Worm (Caenorhabditis elegans): Measurements from ENCODE around the gene R02D5.4.

DNA sequence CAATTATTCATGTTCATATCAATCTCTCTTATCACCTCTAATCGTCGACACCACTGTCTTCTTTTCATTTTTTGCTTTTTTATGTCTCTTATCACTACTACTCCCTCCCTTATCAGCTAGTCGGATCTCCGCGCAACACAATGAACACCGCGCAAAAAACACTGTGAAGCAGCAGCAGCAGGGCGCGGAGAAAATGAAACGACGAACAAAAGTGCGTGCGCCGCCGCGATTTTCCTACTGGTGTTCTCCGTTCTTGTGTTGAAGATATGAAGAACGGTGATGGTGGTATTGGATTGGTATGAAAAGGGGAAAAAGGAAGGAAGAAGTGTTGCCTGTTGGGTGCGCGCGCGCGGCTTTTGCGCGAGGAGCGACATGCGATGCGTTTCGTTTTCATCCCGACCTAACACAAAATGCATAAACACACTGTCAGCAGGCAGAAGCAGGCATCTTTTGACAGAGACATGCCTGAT is 21.3 kb upstream of the R02D5.4 start:
- TF ChIP-seq ceh-9 (tag; optimal IDR thresholded peaks at IDR 0.05) (no peak), rnt-1 (tag; optimal IDR thresholded peaks at IDR 0.05) (peak; percentile 45), ceh-19 (GFP tag; optimal IDR thresholded peaks at IDR 0.05) (no peak), pax-1 (tag; optimal IDR thresholded peaks at IDR 0.05) (no peak), sdc-2 (tag; optimal IDR thresholded peaks at IDR 0.05) (no peak), pqm-1 (tag; optimal IDR thresholded peaks at IDR 0.05) (no peak), nhr-11 (tag; optimal IDR thresholded peaks at IDR 0.05) (no peak), K02D7.2 (tag; optimal IDR thresholded peaks at IDR 0.05) (no peak), hlh-6 (tag; optimal IDR thresholded peaks at IDR 0.05) (no peak), tbx-2 (tag; optimal IDR thresholded peaks at IDR 0.05) (no peak), unc-86 (tag; optimal IDR thresholded peaks at IDR 0.05) (no peak)

Data from whole organism, late embryonic.